Fruit fly (Drosophila melanogaster) whole organism, embryonic: Measurements from ENCODE around the gene CG4586.

Experiments
- Ada2b ChIP-seq: fragments of 200-800 bp; sonication (Bioruptor generic); IDR thresholded peaks from 2 replicates; pipeline ENCODE4 v1.3.6; 2022; ENCODE audit warnings: missing biosample characterization, missing genetic modification characterization
- CG10274 ChIP-seq: fragments of 200-800 bp; sonication (Bioruptor generic); optimal IDR thresholded peaks from 3 replicates; lab custom pipeline; 2017; ENCODE audit warnings: missing biosample characterization, mild to moderate bottlenecking, missing genetic modification characterization
- CG10565 ChIP-seq: fragments of 200-800 bp; sonication (Bioruptor generic); optimal IDR thresholded peaks from 3 replicates; lab custom pipeline; 2016; ENCODE audit warnings: missing biosample characterization, mild to moderate bottlenecking, missing genetic modification characterization
- CG11696 ChIP-seq: fragments of 200-800 bp; sonication (Bioruptor generic); IDR thresholded peaks from 2 replicates; pipeline ENCODE4 v1.3.6; 2022; ENCODE audit warnings: missing biosample characterization, missing genetic modification characterization
- CG12104 ChIP-seq: fragments of 200-800 bp; sonication (Bioruptor generic); optimal IDR thresholded peaks from 3 replicates; lab custom pipeline; 2016; ENCODE audit warnings: missing biosample characterization, missing genetic modification characterization
- CG12659 ChIP-seq: fragments of 200-800 bp; sonication (Bioruptor generic); optimal IDR thresholded peaks from 3 replicates; lab custom pipeline; 2017; ENCODE audit warnings: mild to moderate bottlenecking, missing biosample characterization, missing genetic modification reagents, missing genetic modification characterization
- CG14014 ChIP-seq: fragments of 200-800 bp; sonication (Bioruptor generic); IDR thresholded peaks from 2 replicates; pipeline ENCODE4 v1.3.6; 2022; ENCODE audit warnings: missing biosample characterization, missing genetic modification characterization
- CG14860 ChIP-seq: fragments of 200-800 bp; sonication (Bioruptor generic); IDR thresholded peaks from 3 replicates; pipeline ENCODE4 v1.3.6; 2022; ENCODE audit warnings: missing biosample characterization, missing genetic modification characterization; ENCODE audit not compliant: partially characterized antibody
- CG15269 ChIP-seq: fragments of 200-800 bp; sonication (Bioruptor generic); optimal IDR thresholded peaks from 2 replicates; lab custom pipeline; 2018; ENCODE audit warnings: missing biosample characterization, mild to moderate bottlenecking, missing genetic modification characterization, moderate library complexity
- CG1603 ChIP-seq: fragments of 200-800 bp; sonication (Bioruptor generic); optimal IDR thresholded peaks from 2 replicates; lab custom pipeline; 2019; ENCODE audit warnings: missing biosample characterization, mild to moderate bottlenecking, missing genetic modification characterization, moderate library complexity
- CG16863 ChIP-seq: fragments of 200-800 bp; sonication (Bioruptor generic); optimal IDR thresholded peaks from 3 replicates; lab custom pipeline; 2016; ENCODE audit warnings: missing biosample characterization, missing genetic modification characterization
- CG17359 ChIP-seq: fragments of 200-800 bp; sonication (Bioruptor generic); optimal IDR thresholded peaks from 3 replicates; lab custom pipeline; 2018; ENCODE audit warnings: missing biosample characterization, mild to moderate bottlenecking, missing genetic modification characterization, moderate library complexity
- CG1792 ChIP-seq: fragments of 200-800 bp; sonication (Bioruptor generic); optimal IDR thresholded peaks from 2 replicates; lab custom pipeline; 2016; ENCODE audit warnings: missing biosample characterization, missing genetic modification characterization
- CG18619 ChIP-seq: fragments of 200-800 bp; sonication (Bioruptor generic); optimal IDR thresholded peaks from 3 replicates; lab custom pipeline; 2017; ENCODE audit warnings: missing biosample characterization, mild to moderate bottlenecking, missing genetic modification characterization
- CG30403 ChIP-seq: fragments of 200-800 bp; sonication (Bioruptor generic); optimal IDR thresholded peaks from 3 replicates; lab custom pipeline; 2016; ENCODE audit warnings: missing biosample characterization, missing genetic modification characterization
- CG31388 ChIP-seq: fragments of 200-800 bp; sonication (Bioruptor generic); optimal IDR thresholded peaks from 2 replicates; lab custom pipeline; 2016; ENCODE audit warnings: missing biosample characterization, missing genetic modification characterization
- CG31441 ChIP-seq: fragments of 200-800 bp; sonication (Bioruptor generic); IDR thresholded peaks from 2 replicates; pipeline ENCODE4 v1.3.6; 2022; ENCODE audit warnings: missing biosample characterization, missing genetic modification characterization
- CG32532 ChIP-seq: fragments of 200-800 bp; sonication (Bioruptor generic); IDR thresholded peaks from 2 replicates; pipeline ENCODE4 v1.3.6; 2022; ENCODE audit warnings: missing biosample characterization, missing genetic modification characterization
- CG4424 ChIP-seq: fragments of 200-800 bp; sonication (Bioruptor generic); optimal IDR thresholded peaks from 3 replicates; lab custom pipeline; 2016; ENCODE audit warnings: missing biosample characterization, missing genetic modification characterization
- CG4617 ChIP-seq: fragments of 200-800 bp; sonication (Bioruptor generic); optimal IDR thresholded peaks from 3 replicates; lab custom pipeline; 2016; ENCODE audit warnings: missing biosample characterization, missing genetic modification characterization, borderline replicate concordance
- CG4707 ChIP-seq: fragments of 200-800 bp; sonication (Bioruptor generic); optimal IDR thresholded peaks from 2 replicates; lab custom pipeline; 2018; ENCODE audit warnings: missing biosample characterization, mild to moderate bottlenecking, missing genetic modification characterization, moderate library complexity
- CG6765 ChIP-seq: fragments of 200-800 bp; sonication (Bioruptor generic); optimal IDR thresholded peaks from 3 replicates; lab custom pipeline; 2017; ENCODE audit warnings: missing biosample characterization, mild to moderate bottlenecking, missing genetic modification characterization
- CG8478 ChIP-seq: fragments of >200 bp; optimal IDR thresholded peaks from 2 replicates; lab custom pipeline; 2018
- CG8944 ChIP-seq: fragments of 200-800 bp; sonication (Bioruptor generic); optimal IDR thresholded peaks from 3 replicates; lab custom pipeline; 2016; ENCODE audit warnings: missing biosample characterization, missing genetic modification characterization
- CG9932 ChIP-seq: fragments of 200-800 bp; sonication (Bioruptor generic); IDR thresholded peaks from 2 replicates; pipeline ENCODE4 v1.3.6; 2022; ENCODE audit warnings: missing biosample characterization, missing genetic modification characterization
- Chrac-16 ChIP-seq: fragments of 200-800 bp; sonication (Bioruptor generic); optimal IDR thresholded peaks from 3 replicates; lab custom pipeline; 2016; ENCODE audit warnings: missing biosample characterization, missing genetic modification characterization
- Dad ChIP-seq: fragments of 200-800 bp; sonication (Bioruptor generic); optimal IDR thresholded peaks from 3 replicates; lab custom pipeline; 2016; ENCODE audit warnings: missing biosample characterization, missing genetic modification characterization
- Hmx ChIP-seq: fragments of 200-800 bp; sonication (Bioruptor generic); optimal IDR thresholded peaks from 2 replicates; lab custom pipeline; 2016; ENCODE audit warnings: missing biosample characterization, missing genetic modification characterization
- Hr39 ChIP-seq: fragments of >200 bp; optimal IDR thresholded peaks from 2 replicates; lab custom pipeline; 2017
- Meics ChIP-seq: fragments of 200-800 bp; sonication (Bioruptor generic); optimal IDR thresholded peaks from 2 replicates; lab custom pipeline; 2017; ENCODE audit warnings: missing biosample characterization, mild to moderate bottlenecking, missing genetic modification characterization
- Poxn ChIP-seq: fragments of 200-800 bp; sonication (Bioruptor generic); IDR thresholded peaks from 2 replicates; pipeline ENCODE4 v1.3.6; 2022; ENCODE audit warnings: missing biosample characterization, missing genetic modification characterization
- Sry-δ ChIP-seq: fragments of 200-800 bp; sonication (Bioruptor generic); optimal IDR thresholded peaks from 2 replicates; lab custom pipeline; 2016; ENCODE audit warnings: missing biosample characterization, missing genetic modification characterization
- Tbp ChIP-seq: fragments of >200 bp; optimal IDR thresholded peaks from 2 replicates; lab custom pipeline; 2018; ENCODE audit warnings: missing biosample characterization, missing genetic modification characterization
- Vsx1 ChIP-seq: fragments of 200-800 bp; sonication (Bioruptor generic); optimal IDR thresholded peaks from 2 replicates; lab custom pipeline; 2017; ENCODE audit warnings: missing biosample characterization, mild to moderate bottlenecking, missing genetic modification characterization, missing genetic modification reagents
- bowl ChIP-seq: fragments of 200-800 bp; sonication (Bioruptor generic); IDR thresholded peaks from 2 replicates; pipeline ENCODE4 v1.3.6; 2022; ENCODE audit warnings: missing biosample characterization, missing genetic modification characterization
- cato ChIP-seq: fragments of 200-800 bp; sonication (Bioruptor generic); optimal IDR thresholded peaks from 2 replicates; lab custom pipeline; 2016; ENCODE audit warnings: missing biosample characterization, missing genetic modification characterization, borderline replicate concordance
- caup ChIP-seq: fragments of 200-800 bp; sonication (Bioruptor generic); optimal IDR thresholded peaks from 3 replicates; lab custom pipeline; 2017; ENCODE audit warnings: missing biosample characterization, mild to moderate bottlenecking, missing genetic modification characterization, moderate library complexity; ENCODE audit not compliant: severe bottlenecking
- crol ChIP-seq: fragments of 200-800 bp; sonication (Bioruptor generic); IDR thresholded peaks from 2 replicates; pipeline ENCODE4 v1.3.6; 2022; ENCODE audit warnings: missing biosample characterization, missing genetic modification characterization
- dmrt99B ChIP-seq: fragments of 200-800 bp; sonication (Bioruptor generic); optimal IDR thresholded peaks from 2 replicates; lab custom pipeline; 2018; ENCODE audit warnings: missing biosample characterization, mild to moderate bottlenecking, missing genetic modification characterization, moderate library complexity
- fd102C ChIP-seq: fragments of 200-800 bp; sonication (Bioruptor generic); optimal IDR thresholded peaks from 2 replicates; lab custom pipeline; 2018; ENCODE audit warnings: missing biosample characterization, mild to moderate bottlenecking, missing genetic modification characterization, moderate library complexity
- gsb-n ChIP-seq: fragments of 200-800 bp; sonication (Bioruptor generic); optimal IDR thresholded peaks from 3 replicates; lab custom pipeline; 2018; ENCODE audit warnings: missing biosample characterization, mild to moderate bottlenecking, missing genetic modification characterization
- gt ChIP-seq: fragments of 200-800 bp; sonication (Bioruptor generic); IDR thresholded peaks from 2 replicates; pipeline ENCODE4 v1.3.6; 2022; ENCODE audit warnings: missing biosample characterization, missing genetic modification characterization
- lab ChIP-seq: fragments of 200-800 bp; sonication (Bioruptor generic); optimal IDR thresholded peaks from 3 replicates; lab custom pipeline; 2017; ENCODE audit warnings: missing biosample characterization, missing genetic modification characterization, mild to moderate bottlenecking, moderate library complexity, missing genetic modification reagents
- lola ChIP-seq, 3 experiments: fragments of >200 bp in 2 of 3; fragments of 200-800 bp in 1 of 3; sonication (Bioruptor generic) in 1 of 3; optimal IDR thresholded peaks; 2 replicates each; lab custom pipeline; 2017 to 2019; ENCODE audit warnings: missing biosample characterization in 3 of 3, missing genetic modification characterization in 3 of 3, mild to moderate bottlenecking in 1 of 3, moderate library complexity in 1 of 3
- mam ChIP-seq: fragments of 200-800 bp; sonication (Bioruptor generic); optimal IDR thresholded peaks from 3 replicates; lab custom pipeline; 2016; ENCODE audit warnings: missing biosample characterization, missing genetic modification characterization
- org-1 ChIP-seq: fragments of 200-800 bp; sonication (Bioruptor generic); optimal IDR thresholded peaks from 2 replicates; lab custom pipeline; 2017; ENCODE audit warnings: missing biosample characterization, missing genetic modification characterization
- sd ChIP-seq: fragments of 200-800 bp; sonication (Bioruptor generic); optimal IDR thresholded peaks from 3 replicates; lab custom pipeline; 2018; ENCODE audit warnings: missing biosample characterization, mild to moderate bottlenecking, missing genetic modification characterization, moderate library complexity
- stc ChIP-seq: fragments of 200-800 bp; sonication (Bioruptor generic); IDR thresholded peaks from 2 replicates; pipeline ENCODE4 v1.3.6; 2022; ENCODE audit warnings: missing biosample characterization, missing genetic modification characterization
- stwl ChIP-seq: fragments of 200-800 bp; sonication (Bioruptor generic); optimal IDR thresholded peaks from 3 replicates; lab custom pipeline; 2018; ENCODE audit warnings: missing biosample characterization, mild to moderate bottlenecking, missing genetic modification characterization, moderate library complexity
- tgo ChIP-seq: fragments of 200-800 bp; sonication (Bioruptor generic); IDR thresholded peaks from 3 replicates; pipeline ENCODE4 v1.3.6; 2022; ENCODE audit warnings: missing biosample characterization, missing genetic modification characterization

The CG4586 gene

dm6 chrX:7011063-7011743, 41.5 kb downstream of the CG4586 start, which contains the start of the genes cm, sloth1 and sloth2 (continued):
- TF ChIP-seq Tbp, result no peak
- TF ChIP-seq CG4424 (GFP tag; lab: Kevin White, UChicago), result peak; percentile 80
- TF ChIP-seq CG32532 (GFP tag; lab: Robert Waterston, UW), result peak; percentile 88
- peak; percentile 90 for TF ChIP-seq Chrac-16
- peak; percentile 46 for TF ChIP-seq CG4707 (GFP tag; lab: Kevin White, UChicago)
- TF ChIP-seq CG15269, result peak; percentile 87
- peak; percentile 41 for TF ChIP-seq CG31388 (GFP tag; lab: Kevin White, UChicago)
- TF ChIP-seq CG9932 (GFP tag; lab: Robert Waterston, UW), result peak; percentile 94
- peak; percentile 50 for TF ChIP-seq CG6765 (GFP tag; lab: Kevin White, UChicago)
- peak; percentile 84 for TF ChIP-seq Dad (GFP tag; lab: Kevin White, UChicago)
- TF ChIP-seq CG31441, result peak; percentile 72
- TF ChIP-seq crol (GFP tag; lab: Robert Waterston, UW), result no peak; the same call in 1 of the 2 replicates
- TF ChIP-seq CG10274 (GFP tag; lab: Kevin White, UChicago), result peak; percentile 30
- TF ChIP-seq CG30403, result peak; percentile 95
- TF ChIP-seq CG14860, result peak; percentile 75
- TF ChIP-seq Vsx1, result peak; percentile 33
- peak; percentile 86 for TF ChIP-seq CG12659 (GFP tag; lab: Kevin White, UChicago)
- TF ChIP-seq Hmx (GFP tag; lab: Kevin White, UChicago), result peak; percentile 60
- TF ChIP-seq CG10565 (GFP tag; lab: Kevin White, UChicago), result no peak
- TF ChIP-seq stc, result peak; percentile 81
- peak; percentile 84 for TF ChIP-seq CG14014 (GFP tag; lab: Robert Waterston, UW)
- no peak; the same call in 1 of the 2 replicates for TF ChIP-seq Poxn (GFP tag; lab: Robert Waterston, UW)
- TF ChIP-seq CG1603 (tag; lab: Kevin White, UChicago), result peak; percentile 92
- peak; percentile 87 for TF ChIP-seq CG4617 (GFP tag; lab: Kevin White, UChicago)
- TF ChIP-seq tgo (GFP tag; lab: Robert Waterston, UW), result peak; percentile 85
- TF ChIP-seq caup (GFP tag; lab: Kevin White, UChicago), result peak; percentile 75
- TF ChIP-seq stwl, result peak; percentile 49
- peak; percentile 60 for TF ChIP-seq CG1792 (GFP tag; lab: Kevin White, UChicago)
- peak; percentile 64 for TF ChIP-seq org-1
- TF ChIP-seq fd102C, result peak; percentile 57
- peak; percentile 92 for TF ChIP-seq CG8944 (GFP tag; lab: Kevin White, UChicago)
- peak; percentile 96 for TF ChIP-seq Sry-δ
- TF ChIP-seq gsb-n, result peak; percentile 93
- TF ChIP-seq CG11696 (GFP tag; lab: Robert Waterston, UW), result peak; percentile 58; the same call in 1 of the 2 replicates
- TF ChIP-seq CG16863 (GFP tag; lab: Kevin White, UChicago), result peak; percentile 86
- no peak for TF ChIP-seq CG8478
- TF ChIP-seq sd (tag; lab: Kevin White, UChicago), result peak; percentile 70
- TF ChIP-seq bowl (GFP tag; lab: Robert Waterston, UW), result no peak
- TF ChIP-seq gt (GFP tag; lab: Robert Waterston, UW), result peak; percentile 72
- peak; percentile 85 for TF ChIP-seq lab (GFP tag; lab: Kevin White, UChicago)
- TF ChIP-seq Hr39 (lab: Kevin White, UChicago), result no peak
- TF ChIP-seq cato (GFP tag; lab: Kevin White, UChicago), result peak; percentile 74
- peak; percentile 85 for TF ChIP-seq CG17359 (tag; lab: Kevin White, UChicago)
- TF ChIP-seq CG18619 (GFP tag; lab: Kevin White, UChicago), result peak; percentile 73
- TF ChIP-seq CG12104 (GFP tag; lab: Kevin White, UChicago), result peak; percentile 24
- TF ChIP-seq Ada2b, result peak; percentile 86
- TF ChIP-seq mam (GFP tag; lab: Kevin White, UChicago), result peak; percentile 87
- peak; percentile 70 for TF ChIP-seq Meics (GFP tag; lab: Kevin White, UChicago)
- TF ChIP-seq lola (GFP tag; optimal IDR thresholded peaks at IDR 0.05; lab: Kevin White, UChicago), result peak in 1 of 3 experiments; percentile 86
- TF ChIP-seq dmrt99B (tag; lab: Kevin White, UChicago), result peak; percentile 80
